Fruit fly (Drosophila melanogaster) whole organism, pupa: ENCODE data around the gene Flacc.

ENCODE experiments used
- CG12605 ChIP-seq: fragments of 200-800 bp; sonication (Bioruptor generic); IDR thresholded peaks from 2 replicates; pipeline ENCODE4 v1.3.6; 2022; ENCODE audit warnings: missing biosample characterization, missing genetic modification characterization
- CG32121 ChIP-seq: fragments of 200-800 bp; sonication (Bioruptor generic); IDR thresholded peaks from 2 replicates; pipeline ENCODE4 v1.3.6; 2022; ENCODE audit warnings: missing biosample characterization, missing genetic modification characterization
- CG4496 ChIP-seq: fragments of 200-800 bp; sonication (Bioruptor generic); IDR thresholded peaks from 3 replicates; pipeline ENCODE4 v1.3.6; 2022; ENCODE audit warnings: missing biosample characterization, missing genetic modification characterization
- Ets98B ChIP-seq: fragments of 200-800 bp; sonication (Bioruptor generic); IDR thresholded peaks from 2 replicates; pipeline ENCODE4 v1.3.6; 2022; ENCODE audit warnings: missing biosample characterization, missing genetic modification characterization
- Pif1A ChIP-seq: fragments of 200-800 bp; sonication (Bioruptor generic); optimal IDR thresholded peaks from 3 replicates; lab custom pipeline; 2016; ENCODE audit warnings: missing biosample characterization, missing genetic modification characterization
- Pif1B ChIP-seq: fragments of 200-800 bp; sonication (Bioruptor generic); optimal IDR thresholded peaks from 3 replicates; lab custom pipeline; 2016; ENCODE audit warnings: missing biosample characterization, missing genetic modification characterization
- Snoo ChIP-seq: fragments of 200-800 bp; sonication (Bioruptor generic); optimal IDR thresholded peaks from 3 replicates; lab custom pipeline; 2017; ENCODE audit warnings: missing biosample characterization, mild to moderate bottlenecking, missing genetic modification characterization, inconsistent platforms

- TF ChIP-seq Snoo (no peak), CG12605 (GFP tag; lab: Robert Waterston, UW) (no peak), CG4496 (GFP tag; lab: Robert Waterston, UW) (no peak), Ets98B (GFP tag; lab: Robert Waterston, UW) (no peak), CG32121 (GFP tag; lab: Robert Waterston, UW) (no peak), Pif1B (GFP tag; lab: Kevin White, UChicago) (no peak), Pif1A (GFP tag; lab: Kevin White, UChicago) (no peak)
Measured at dm6 chrX:18893433-18893832, at the start of gene Flacc.
